Worm (Caenorhabditis elegans): Measurements from ENCODE around the gene T07A5.7.

- TF ChIP-seq lin-13 (tag; optimal IDR thresholded peaks at IDR 0.05): no peak
- TF ChIP-seq ces-1 (GFP tag; optimal IDR thresholded peaks at IDR 0.05): no peak
- no peak for TF ChIP-seq hlh-1 (tag; optimal IDR thresholded peaks at IDR 0.05)
- no peak for TF ChIP-seq snpc-4 (tag; optimal IDR thresholded peaks at IDR 0.05)
- TF ChIP-seq unc-62 (GFP tag; optimal IDR thresholded peaks at IDR 0.05): no peak
- no peak for TF ChIP-seq nhr-237 (tag; optimal IDR thresholded peaks at IDR 0.05)
Measured at ce11 chrIII:10328565-10329541, 17.9 kb upstream of the T07A5.7 start.
